Worm (Caenorhabditis elegans) whole organism, L3 larva: ENCODE data around the gene frpr-10.

ENCODE experiments used
- ZK546.5 ChIP-seq: sonication (generic microtip); optimal IDR thresholded peaks from 2 replicates; lab custom pipeline; 2017; ENCODE audit warnings: missing biosample characterization, missing genetic modification characterization
- egl-27 ChIP-seq: sonication (generic microtip); optimal IDR thresholded peaks from 4 replicates; lab custom pipeline; 2017; ENCODE audit warnings: missing biosample characterization, missing genetic modification reagents, missing genetic modification characterization
- elt-3 ChIP-seq, 3 experiments: fragments of 150-350 bp in 1 of 3; sonication (generic microtip) in 2 of 3; optimal IDR thresholded peaks; 2 replicates in 2 of 3; 4 replicates in 1 of 3; lab custom pipeline; 2014 to 2017; ENCODE audit warnings: missing biosample characterization in 3 of 3, missing genetic modification characterization in 3 of 3
- lin-39 ChIP-seq: fragments of 150-350 bp; optimal IDR thresholded peaks from 2 replicates; lab custom pipeline; 2018; ENCODE audit warnings: missing biosample characterization, missing genetic modification reagents, missing genetic modification characterization
- mdl-1 ChIP-seq: fragments of 150-350 bp; optimal IDR thresholded peaks from 2 replicates; lab custom pipeline; 2014; ENCODE audit warnings: missing biosample characterization, missing genetic modification characterization
- nfya-1 ChIP-seq: sonication (generic microtip); optimal IDR thresholded peaks from 2 replicates; lab custom pipeline; 2017; ENCODE audit warnings: missing genetic modification characterization, mild to moderate bottlenecking, missing compliant biosample characterization, antibody characterized with exemption, moderate library complexity; ENCODE audit not compliant: insufficient read depth
- tbx-2 ChIP-seq: sonication (generic microtip); optimal IDR thresholded peaks from 2 replicates; lab custom pipeline; 2016; ENCODE audit warnings: mild to moderate bottlenecking, missing genetic modification characterization, missing compliant biosample characterization
- zag-1 ChIP-seq: fragments of 150-350 bp; optimal IDR thresholded peaks from 2 replicates; lab custom pipeline; 2014; ENCODE audit warnings: missing biosample characterization, missing genetic modification characterization
- ztf-11 ChIP-seq: fragments of 150-350 bp; optimal IDR thresholded peaks from 2 replicates; lab custom pipeline; 2014; ENCODE audit warnings: missing biosample characterization, missing genetic modification characterization

DNA sequence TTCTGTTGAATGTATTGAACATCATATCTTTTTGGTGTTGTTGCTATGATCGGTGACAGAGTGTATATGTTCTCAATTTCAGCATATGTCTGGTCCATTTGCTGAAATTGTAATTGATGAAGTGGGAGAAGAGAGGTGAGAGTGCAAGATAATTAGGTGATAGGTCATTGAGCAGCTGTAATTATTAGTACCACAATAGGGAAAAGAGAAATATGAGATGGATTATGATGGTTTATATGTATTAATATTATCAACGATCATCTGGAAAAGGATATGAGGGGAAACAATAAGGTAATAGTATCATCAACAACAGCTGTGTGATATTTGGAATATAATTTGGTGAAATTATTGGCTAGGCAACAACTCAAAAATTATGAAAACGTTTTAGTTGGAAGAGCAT, 54.7 kb downstream of the frpr-10 start, which contains the start of gene Y42H9B.3:
- TF ChIP-seq tbx-2 (tag; lab: Kevin White, UChicago): no peak
- no peak for TF ChIP-seq lin-39 (tag; lab: Kevin White, UChicago)
- TF ChIP-seq zag-1 (tag; lab: Kevin White, UChicago): no peak
- TF ChIP-seq elt-3 (tag; optimal IDR thresholded peaks at IDR 0.05; lab: Kevin White, UChicago): no peak
- TF ChIP-seq ztf-11 (tag; lab: Kevin White, UChicago): no peak
- TF ChIP-seq nfya-1 (tag; lab: Kevin White, UChicago): no peak
- no peak for TF ChIP-seq ZK546.5
- no peak for TF ChIP-seq mdl-1 (tag; lab: Kevin White, UChicago)
- no peak for TF ChIP-seq egl-27 (tag; lab: Kevin White, UChicago)
